Fruit fly (Drosophila melanogaster) ovary, adult (tissue): ENCODE results near the gene CG10863.

Experiments
- CG17801 ChIP-seq: fragments of 200-800 bp; optimal IDR thresholded peaks from 2 replicates; lab custom pipeline; 2019; ENCODE audit warnings: missing biosample characterization, mild to moderate bottlenecking, missing genetic modification characterization, moderate library complexity; ENCODE audit not compliant: partially characterized antibody

Gene CG10863

DNA sequence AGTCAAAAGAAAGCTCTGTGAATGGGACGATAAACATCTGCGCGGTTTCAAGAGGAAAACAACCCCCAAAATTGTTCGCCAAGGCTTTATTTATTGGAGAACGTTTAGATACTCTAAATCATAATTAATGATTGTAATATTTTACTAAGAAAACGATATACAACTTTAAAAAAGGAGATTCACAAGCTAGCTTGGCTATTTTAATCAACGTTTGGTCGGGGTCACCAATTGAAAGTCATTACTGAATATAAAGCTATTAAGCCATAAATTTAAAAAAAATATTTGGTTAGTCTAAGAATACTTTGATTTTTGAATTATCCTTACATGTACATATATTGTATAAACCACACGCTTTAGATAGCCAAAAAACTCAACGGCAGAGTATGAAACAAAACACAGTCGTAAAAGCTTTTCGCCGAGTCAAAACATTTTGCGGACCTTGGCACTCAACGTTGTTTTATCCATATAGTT lies 50.1 kb downstream of the CG10863 start, which contains the start of gene Fie:
Gene Fie, plus strand, starts transcription at position 421 of the 471 bp plus-strand sequence.
- TF ChIP-seq CG17801: no peak
